Fruit fly (Drosophila melanogaster): Measurements from ENCODE around the gene primo-2.
A peak's percentile ranks its signal among the peaks of the same experiment; 100 is the strongest.

The primo-2 gene

dm6 chr3R:13715674-13716454 is 4.2 kb upstream of the primo-2 start:
- TF ChIP-seq insv (GFP tag; optimal IDR thresholded peaks at IDR 0.05), result peak in 1 of 2 experiments; percentile 66
- 0 out of 3 replicates have a peak, but pooled peaks have one; percentile 24 for TF ChIP-seq CG2199 (GFP tag; IDR thresholded peaks at IDR 0.05)
- peak; percentile 59 for TF ChIP-seq kni (GFP tag; optimal IDR thresholded peaks at IDR 0.05)
- TF ChIP-seq CG18599 (GFP tag; optimal IDR thresholded peaks at IDR 0.05), result no peak
- TF ChIP-seq CG10274 (GFP tag; optimal IDR thresholded peaks at IDR 0.05), result peak; percentile 44
- TF ChIP-seq CG17328 (GFP tag; IDR thresholded peaks at IDR 0.05), result no peak
- TF ChIP-seq row (GFP tag; IDR thresholded peaks at IDR 0.05), result no peak
- no peak for TF ChIP-seq crp (GFP tag; optimal IDR thresholded peaks at IDR 0.05)
- peak; percentile 19 for TF ChIP-seq CG12769 (tag; optimal IDR thresholded peaks at IDR 0.05)
- 0 out of 4 replicates have a peak, but pooled peaks have one; percentile 38 for TF ChIP-seq chinmo (GFP tag; IDR thresholded peaks at IDR 0.05; ENCODE audit: partially characterized antibody)
- TF ChIP-seq z (GFP tag; IDR thresholded peaks at IDR 0.05), result peak; percentile 88
- TF ChIP-seq zen (tag; optimal IDR thresholded peaks at IDR 0.05), result peak; percentile 73
- TF ChIP-seq Deaf1 (tag; optimal IDR thresholded peaks at IDR 0.05), result peak; percentile 4
- peak; percentile 82 for TF ChIP-seq cad (GFP tag; optimal IDR thresholded peaks at IDR 0.05)
- TF ChIP-seq cg (GFP tag; optimal IDR thresholded peaks at IDR 0.05), result peak; percentile 17
- TF ChIP-seq Atf-2 (GFP tag; optimal IDR thresholded peaks at IDR 0.05), result no peak
- TF ChIP-seq ab (GFP tag; optimal IDR thresholded peaks at IDR 0.05), result no peak
- peak; percentile 51 for TF ChIP-seq CG13894 (tag; optimal IDR thresholded peaks at IDR 0.05)
- TF ChIP-seq pros (GFP tag; optimal IDR thresholded peaks at IDR 0.05), result peak; percentile 97
- TF ChIP-seq CG18262 (tag; optimal IDR thresholded peaks at IDR 0.05), result no peak
- TF ChIP-seq CG14014 (GFP tag; IDR thresholded peaks at IDR 0.05), result no peak
- TF ChIP-seq Med (GFP tag), result peak; percentile 34
- peak; percentile 68 for TF ChIP-seq D19B (GFP tag; optimal IDR thresholded peaks at IDR 0.05)
- no peak for TF ChIP-seq fd96Cb (tag; optimal IDR thresholded peaks at IDR 0.05)
- TF ChIP-seq D19A (tag; optimal IDR thresholded peaks at IDR 0.05), result peak; percentile 50
- no peak for TF ChIP-seq kah (GFP tag; optimal IDR thresholded peaks at IDR 0.05)
- TF ChIP-seq nom (GFP tag; optimal IDR thresholded peaks at IDR 0.05), result peak; percentile 85
- TF ChIP-seq gsb (GFP tag; IDR thresholded peaks at IDR 0.05), result no peak
- TF ChIP-seq CG10462 (GFP tag; optimal IDR thresholded peaks at IDR 0.05), result no peak
- TF ChIP-seq Blimp-1 (GFP tag; optimal IDR thresholded peaks at IDR 0.05), result peak; percentile 30
- peak; percentile 11 for TF ChIP-seq abd-A (tag; optimal IDR thresholded peaks at IDR 0.05)
- TF ChIP-seq bsh (GFP tag; optimal IDR thresholded peaks at IDR 0.05), result peak in 1 of 2 experiments; percentile 28
- TF ChIP-seq pb (GFP tag; optimal IDR thresholded peaks at IDR 0.05), result no peak
- peak; percentile 27 for TF ChIP-seq ac (GFP tag; optimal IDR thresholded peaks at IDR 0.05)

DNA sequence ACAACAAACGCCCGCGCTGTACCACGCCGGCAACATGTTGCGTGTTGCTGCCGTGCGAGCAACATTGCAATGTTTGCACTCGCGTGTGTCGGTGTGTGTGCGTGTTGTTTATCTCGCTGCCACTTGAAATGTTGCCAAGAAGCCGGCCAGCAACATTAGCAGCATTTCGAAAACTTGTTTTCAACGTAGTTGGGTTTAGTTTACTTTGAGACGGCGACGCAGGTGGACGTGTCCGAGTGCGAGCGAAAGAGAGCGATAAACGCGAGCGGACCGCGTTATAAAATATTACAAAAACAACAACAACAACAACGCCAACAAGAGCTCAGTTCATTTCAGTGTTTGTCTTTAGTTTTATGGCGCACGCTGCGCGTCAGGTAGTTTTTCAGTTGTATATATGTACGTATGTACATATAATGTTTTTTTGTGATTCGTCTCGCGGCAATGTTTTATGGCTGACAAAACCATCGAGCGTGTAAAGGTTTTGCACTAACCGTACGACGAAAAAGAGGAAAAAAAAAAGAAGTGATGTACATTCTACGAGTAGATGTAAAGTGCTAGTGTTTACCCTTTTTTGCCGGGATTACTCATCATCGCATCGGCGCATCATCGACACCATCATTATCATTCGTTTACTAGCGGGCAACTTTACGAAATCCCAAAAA is 3.5 kb upstream of the primo-2 start, which contains the start of gene kmr:
TSS of gene kmr (plus strand) at position 196 of the 662 bp plus-strand sequence.
- TF ChIP-seq salm (tag; optimal IDR thresholded peaks at IDR 0.05) (peak; percentile 5), CG4730 (GFP tag; IDR thresholded peaks at IDR 0.05) (no peak), eyg (GFP tag; optimal IDR thresholded peaks at IDR 0.05) (peak; percentile 28), E2f2 (GFP tag; IDR thresholded peaks at IDR 0.05) (peak; percentile 12; the same call in 1 of the 2 replicates), Mad (GFP tag; optimal IDR thresholded peaks at IDR 0.05) (peak; percentile 29), CG18476 (GFP tag; optimal IDR thresholded peaks at IDR 0.05) (peak; percentile 24), CG10267 (tag; optimal IDR thresholded peaks at IDR 0.05) (peak; percentile 32), CG12299 (tag; optimal IDR thresholded peaks at IDR 0.05) (peak; percentile 56), D19A (tag; optimal IDR thresholded peaks at IDR 0.05) (peak; percentile 14), CG6813 (GFP tag; optimal IDR thresholded peaks at IDR 0.05) (peak; percentile 39), CG34224 (GFP tag; IDR thresholded peaks at IDR 0.05; ENCODE audit: partially characterized antibody) (peak; percentile 56; the same call in 2 of the 3 replicates), CG10543 (GFP tag; optimal IDR thresholded peaks at IDR 0.05) (peak; percentile 86), cas (GFP tag; IDR thresholded peaks at IDR 0.05) (peak; percentile 8; the same call in 1 of the 2 replicates), Eip74EF (GFP tag; optimal IDR thresholded peaks at IDR 0.05) (peak in 1 of 2 experiments; percentile 36), CG17829 (tag; optimal IDR thresholded peaks at IDR 0.05) (peak; percentile 41)

All from whole organism, embryonic.